Fruit fly (Drosophila melanogaster): ENCODE data around the gene CG15059.

Gene CG15059

dm6 chrX:18272422-18272821 is 13.1 kb upstream of the CG15059 start (continued):
- TF ChIP-seq lz (GFP tag; optimal IDR thresholded peaks at IDR 0.05) (peak; percentile 31), vri (GFP tag; optimal IDR thresholded peaks at IDR 0.05) (no peak), Sox15 (GFP tag; optimal IDR thresholded peaks at IDR 0.05) (peak; percentile 57), CG6276 (GFP tag; optimal IDR thresholded peaks at IDR 0.05) (peak; percentile 46), net (GFP tag; optimal IDR thresholded peaks at IDR 0.05) (peak; percentile 56), topi (GFP tag; optimal IDR thresholded peaks at IDR 0.05) (peak; percentile 61), CG6808 (GFP tag; optimal IDR thresholded peaks at IDR 0.05) (peak; percentile 77), CG1621 (tag; optimal IDR thresholded peaks at IDR 0.05) (no peak), esn (GFP tag; optimal IDR thresholded peaks at IDR 0.05) (peak; percentile 51), CG3032 (tag; optimal IDR thresholded peaks at IDR 0.05) (peak; percentile 72), Hr39 (GFP tag; optimal IDR thresholded peaks at IDR 0.05) (no peak), fd59A (GFP tag; optimal IDR thresholded peaks at IDR 0.05) (peak; percentile 73), spab (GFP tag; optimal IDR thresholded peaks at IDR 0.05) (peak; percentile 68), Sox14 (GFP tag; optimal IDR thresholded peaks at IDR 0.05) (peak; percentile 5)

- TF ChIP-seq salr (GFP tag; optimal IDR thresholded peaks at IDR 0.05), result no peak
- peak; percentile 9 for TF ChIP-seq CG1621 (tag; optimal IDR thresholded peaks at IDR 0.05)
Observed at dm6 chrX:18266846-18267245, 7.5 kb upstream of the CG15059 start.

- peak; percentile 36 for TF ChIP-seq Met (GFP tag; optimal IDR thresholded peaks at IDR 0.05)
- TF ChIP-seq svp (GFP tag), result peak; percentile 70
- TF ChIP-seq Sox102F (GFP tag; optimal IDR thresholded peaks at IDR 0.05), result no peak
- TF ChIP-seq esn (GFP tag; optimal IDR thresholded peaks at IDR 0.05), result peak; percentile 38
- peak; percentile 16 for TF ChIP-seq Hr39 (GFP tag; optimal IDR thresholded peaks at IDR 0.05)
- TF ChIP-seq Smox (GFP tag; optimal IDR thresholded peaks at IDR 0.05), result peak; percentile 22
- no peak for TF ChIP-seq spab (GFP tag; optimal IDR thresholded peaks at IDR 0.05)
- peak; percentile 29 for TF ChIP-seq topi (GFP tag; optimal IDR thresholded peaks at IDR 0.05)
Observed at dm6 chrX:18263382-18263781, 4.1 kb upstream of the CG15059 start.

dm6 chrX:18262151-18262550 is 2.8 kb upstream of the CG15059 start:
- TF ChIP-seq dac (GFP tag; optimal IDR thresholded peaks at IDR 0.05) (no peak), CG11902 (GFP tag; optimal IDR thresholded peaks at IDR 0.05) (no peak), fd59A (GFP tag; optimal IDR thresholded peaks at IDR 0.05) (no peak), topi (GFP tag; optimal IDR thresholded peaks at IDR 0.05) (no peak), pdm3 (GFP tag; optimal IDR thresholded peaks at IDR 0.05) (no peak), Hr4 (GFP tag; optimal IDR thresholded peaks at IDR 0.05) (no peak), CG6854 (GFP tag; optimal IDR thresholded peaks at IDR 0.05) (no peak), Sox15 (GFP tag; optimal IDR thresholded peaks at IDR 0.05) (no peak), CG8632 (GFP tag; optimal IDR thresholded peaks at IDR 0.05) (no peak), CG10669 (GFP tag; optimal IDR thresholded peaks at IDR 0.05) (no peak), Smox (GFP tag; optimal IDR thresholded peaks at IDR 0.05) (no peak), Gug (GFP tag; IDR thresholded peaks at IDR 0.05) (no peak), Eip93F (GFP tag; optimal IDR thresholded peaks at IDR 0.05) (no peak), CG34406 (GFP tag; optimal IDR thresholded peaks at IDR 0.05) (no peak), Met (GFP tag; optimal IDR thresholded peaks at IDR 0.05) (no peak), spab (GFP tag; optimal IDR thresholded peaks at IDR 0.05) (no peak), fd85E (GFP tag; optimal IDR thresholded peaks at IDR 0.05) (no peak), OdsH (GFP tag; optimal IDR thresholded peaks at IDR 0.05) (no peak), eg (GFP tag; IDR thresholded peaks at IDR 0.05) (no peak), Ets21C (GFP tag; optimal IDR thresholded peaks at IDR 0.05) (no peak), CG6808 (GFP tag; optimal IDR thresholded peaks at IDR 0.05) (no peak), Eip75B (GFP tag; optimal IDR thresholded peaks at IDR 0.05) (no peak), lz (GFP tag; optimal IDR thresholded peaks at IDR 0.05) (no peak), dsx (GFP tag; optimal IDR thresholded peaks at IDR 0.05; ENCODE audit: poor library complexity, severe bottlenecking) (no peak), Ets96B (tag; optimal IDR thresholded peaks at IDR 0.05) (peak; percentile 11), fkh (GFP tag; optimal IDR thresholded peaks at IDR 0.05) (no peak), Sox102F (GFP tag; optimal IDR thresholded peaks at IDR 0.05) (no peak), salr (GFP tag; optimal IDR thresholded peaks at IDR 0.05) (no peak), CG32006 (GFP tag; optimal IDR thresholded peaks at IDR 0.05) (peak; percentile 38), net (GFP tag; optimal IDR thresholded peaks at IDR 0.05) (no peak), CG3032 (tag; optimal IDR thresholded peaks at IDR 0.05) (peak; percentile 18), Hr39 (GFP tag; optimal IDR thresholded peaks at IDR 0.05) (no peak), CG11294 (GFP tag; IDR thresholded peaks at IDR 0.05) (no peak), CG9139 (GFP tag; optimal IDR thresholded peaks at IDR 0.05) (no peak), CG10631 (GFP tag; optimal IDR thresholded peaks at IDR 0.05) (peak; percentile 7), cyc (GFP tag; optimal IDR thresholded peaks at IDR 0.05) (no peak), CG6792 (GFP tag; optimal IDR thresholded peaks at IDR 0.05) (no peak), Eip78C (GFP tag) (peak; percentile 76)

Data from whole organism, prepupa.